Worm (Caenorhabditis elegans) whole organism, L1 larva: Measurements from ENCODE around the gene C26D10.3.
A peak's percentile ranks its signal among the peaks of the same experiment; 100 is the strongest.

Experiments
- Y116A8C.19 ChIP-seq: sonication (generic microtip); optimal IDR thresholded peaks from 2 replicates; lab custom pipeline; 2016; ENCODE audit warnings: missing compliant biosample characterization, missing genetic modification characterization, borderline replicate concordance
- alr-1 ChIP-seq: fragments of 200-800 bp; sonication (Bioruptor generic); optimal IDR thresholded peaks from 2 replicates; lab custom pipeline; 2018; ENCODE audit warnings: borderline replicate concordance, mild to moderate bottlenecking, missing genetic modification characterization, missing compliant biosample characterization
- blmp-1 ChIP-seq: fragments of 150-350 bp; optimal IDR thresholded peaks from 2 replicates; lab custom pipeline; 2014; ENCODE audit warnings: missing biosample characterization, missing genetic modification characterization
- ceh-63 ChIP-seq: fragments of 200-800 bp; sonication (Bioruptor generic); optimal IDR thresholded peaks from 2 replicates; lab custom pipeline; 2018; ENCODE audit warnings: mild to moderate bottlenecking, missing genetic modification characterization, missing compliant biosample characterization
- ceh-8 ChIP-seq: fragments of 200-800 bp; sonication (Bioruptor generic); optimal IDR thresholded peaks from 2 replicates; lab custom pipeline; 2018; ENCODE audit warnings: mild to moderate bottlenecking, missing genetic modification characterization, moderate library complexity, missing compliant biosample characterization
- ces-1 ChIP-seq: fragments of 150-350 bp; optimal IDR thresholded peaks from 2 replicates; lab custom pipeline; 2014; ENCODE audit warnings: missing biosample characterization, missing genetic modification reagents, missing genetic modification characterization
- dpl-1 ChIP-seq, 3 experiments: fragments of 150-350 bp in 2 of 3; sonication (generic microtip) in 1 of 3; optimal IDR thresholded peaks; 2 replicates each; lab custom pipeline; 2014 to 2017; ENCODE audit warnings: missing biosample characterization in 3 of 3, missing genetic modification characterization in 3 of 3, missing genetic modification reagents in 3 of 3
- efl-1 ChIP-seq, 4 experiments: fragments of 150-350 bp; optimal IDR thresholded peaks in 3 of 4; peaks in 1 of 4; 1 replicate in 1 of 4; 2 replicates in 3 of 4; lab custom pipeline; 2014; ENCODE audit warnings: missing biosample characterization in 2 of 4, missing genetic modification characterization in 2 of 4, missing genetic modification reagents in 2 of 4
- elt-3 ChIP-seq, 6 experiments: fragments of 150-350 bp in 1 of 6; sonication (generic microtip); optimal IDR thresholded peaks; 2 replicates each; lab custom pipeline; 2017 to 2018; ENCODE audit warnings: missing biosample characterization in 6 of 6, missing genetic modification characterization in 6 of 6, inconsistent platforms in 1 of 6
- fkh-10 ChIP-seq: sonication (generic microtip); optimal IDR thresholded peaks from 2 replicates; lab custom pipeline; 2017; ENCODE audit warnings: missing biosample characterization, missing genetic modification reagents, missing genetic modification characterization
- grh-1 ChIP-seq: fragments of 200-800 bp; sonication (Bioruptor generic); IDR thresholded peaks from 2 replicates; pipeline ENCODE4 v1.3.6; 2022; ENCODE audit warnings: missing genetic modification reagents, missing genetic modification characterization, missing compliant biosample characterization
- hlh-17 ChIP-seq: fragments of 200-800 bp; sonication (Bioruptor generic); optimal IDR thresholded peaks from 2 replicates; lab custom pipeline; 2018; ENCODE audit warnings: missing genetic modification characterization, mild to moderate bottlenecking, missing compliant biosample characterization, moderate library complexity, borderline replicate concordance
- hlh-4 ChIP-seq: sonication (generic microtip); optimal IDR thresholded peaks from 2 replicates; lab custom pipeline; 2016; ENCODE audit warnings: mild to moderate bottlenecking, missing genetic modification characterization, missing compliant biosample characterization
- hpl-2 ChIP-seq: fragments of 150-350 bp; optimal IDR thresholded peaks from 2 replicates; lab custom pipeline; 2014; ENCODE audit warnings: missing biosample characterization, missing genetic modification reagents, missing genetic modification characterization
- isw-1 ChIP-seq: fragments of 200-800 bp; sonication (Bioruptor generic); IDR thresholded peaks from 2 replicates; pipeline ENCODE4 v1.3.6; 2022; ENCODE audit warnings: missing genetic modification characterization, missing compliant biosample characterization
- jun-1 ChIP-seq: fragments of 150-350 bp; optimal IDR thresholded peaks from 2 replicates; lab custom pipeline; 2014; ENCODE audit warnings: missing biosample characterization, missing genetic modification reagents, missing genetic modification characterization
- lin-13 ChIP-seq: fragments of 150-350 bp; optimal IDR thresholded peaks from 2 replicates; lab custom pipeline; 2014; ENCODE audit warnings: missing biosample characterization, missing genetic modification reagents, missing genetic modification characterization
- lin-14 ChIP-seq: fragments of 200-800 bp; sonication (Bioruptor generic); optimal IDR thresholded peaks from 2 replicates; lab custom pipeline; 2018; ENCODE audit warnings: mild to moderate bottlenecking, missing genetic modification characterization, moderate library complexity, missing compliant biosample characterization
- lin-15B ChIP-seq: fragments of 150-350 bp; sonication (generic microtip); optimal IDR thresholded peaks from 3 replicates; lab custom pipeline; 2014; ENCODE audit warnings: missing biosample characterization, missing genetic modification characterization
- lin-35 ChIP-seq, 2 experiments: fragments of 150-350 bp; optimal IDR thresholded peaks; 2 replicates each; lab custom pipeline; 2014; ENCODE audit warnings: missing biosample characterization in 2 of 2, missing genetic modification characterization in 2 of 2, missing genetic modification reagents in 2 of 2
- mep-1 ChIP-seq: fragments of 150-350 bp; optimal IDR thresholded peaks from 2 replicates; lab custom pipeline; 2014; ENCODE audit warnings: missing biosample characterization, missing genetic modification characterization
- nhr-11 ChIP-seq: fragments of 150-350 bp; optimal IDR thresholded peaks from 2 replicates; lab custom pipeline; 2014; ENCODE audit warnings: missing biosample characterization, missing genetic modification characterization
- nhr-12 ChIP-seq: sonication (generic microtip); optimal IDR thresholded peaks from 2 replicates; lab custom pipeline; 2017; ENCODE audit warnings: missing biosample characterization, missing genetic modification characterization
- nhr-76 ChIP-seq: sonication (generic microtip); optimal IDR thresholded peaks from 2 replicates; lab custom pipeline; 2017; ENCODE audit warnings: missing biosample characterization, missing genetic modification characterization
- swsn-7 ChIP-seq: sonication (generic microtip); optimal IDR thresholded peaks from 2 replicates; lab custom pipeline; 2016; ENCODE audit warnings: missing genetic modification characterization, missing compliant biosample characterization
- tlp-1 ChIP-seq: fragments of 150-350 bp; optimal IDR thresholded peaks from 2 replicates; lab custom pipeline; 2014; ENCODE audit warnings: missing biosample characterization, missing genetic modification characterization
- unc-30 ChIP-seq: sonication (generic microtip); optimal IDR thresholded peaks from 2 replicates; lab custom pipeline; 2017; ENCODE audit warnings: missing biosample characterization, missing genetic modification characterization
- unc-86 ChIP-seq: sonication (generic microtip); optimal IDR thresholded peaks from 2 replicates; lab custom pipeline; 2016; ENCODE audit warnings: missing genetic modification characterization, missing compliant biosample characterization
- zip-4 ChIP-seq: fragments of 200-800 bp; sonication (Bioruptor generic); optimal IDR thresholded peaks from 2 replicates; lab custom pipeline; 2018; ENCODE audit warnings: mild to moderate bottlenecking, missing genetic modification characterization, moderate library complexity, missing compliant biosample characterization

C26D10.3 gene

ce11 chrII:8354233-8354750 is 29.1 kb downstream of the C26D10.3 start, which contains the start of gene C26D10.6:
Gene C26D10.6 (minus strand): TSS chrII:8354700.
- no peak for TF ChIP-seq elt-3 (tag; optimal IDR thresholded peaks at IDR 0.05; lab: Kevin White, UChicago)
- peak; percentile 32 for TF ChIP-seq lin-14 (GFP tag; lab: Kevin White, UChicago)
- TF ChIP-seq swsn-7 (tag; lab: Kevin White, UChicago): no peak
- no peak for TF ChIP-seq Y116A8C.19 (tag; lab: Kevin White, UChicago)
- TF ChIP-seq fkh-10: peak; percentile 11
- TF ChIP-seq zip-4: no peak
- no peak for TF ChIP-seq efl-1 (optimal IDR thresholded peaks at IDR 0.05; lab: Kevin White, UChicago)
- peak in 1 of 2 experiments; percentile 48 for TF ChIP-seq efl-1 (GFP tag; optimal IDR thresholded peaks at IDR 0.05 in 1 of 2; lab: Kevin White, UChicago)

- no peak for TF ChIP-seq hlh-4 (tag; lab: Kevin White, UChicago)
- no peak for TF ChIP-seq alr-1
- TF ChIP-seq lin-15B (tag; lab: Kevin White, UChicago): no peak
- TF ChIP-seq elt-3 (tag; optimal IDR thresholded peaks at IDR 0.05; lab: Kevin White, UChicago): no peak
- no peak for TF ChIP-seq nhr-76 (tag; lab: Kevin White, UChicago)
- no peak for TF ChIP-seq mep-1
- no peak for TF ChIP-seq ceh-63 (GFP tag; lab: Kevin White, UChicago)
- no peak for TF ChIP-seq lin-13 (GFP tag; lab: Kevin White, UChicago)
- no peak for TF ChIP-seq efl-1 (optimal IDR thresholded peaks at IDR 0.05; lab: Kevin White, UChicago)
- TF ChIP-seq efl-1 (GFP tag; optimal IDR thresholded peaks at IDR 0.05 in 1 of 2; lab: Kevin White, UChicago): no peak
- TF ChIP-seq ces-1: no peak
- no peak for TF ChIP-seq nhr-12
- TF ChIP-seq isw-1 (GFP tag; lab: Robert Waterston, UW): no peak
Observed at ce11 chrII:8358466-8358865, 33.3 kb downstream of the C26D10.3 start.

- peak; percentile 31 for TF ChIP-seq lin-14 (GFP tag; lab: Kevin White, UChicago)
- TF ChIP-seq efl-1 (optimal IDR thresholded peaks at IDR 0.05; lab: Kevin White, UChicago): no peak
- no peak for TF ChIP-seq efl-1 (GFP tag; optimal IDR thresholded peaks at IDR 0.05 in 1 of 2; lab: Kevin White, UChicago)
Observed at ce11 chrII:8359350-8359749, 34.2 kb downstream of the C26D10.3 start, which contains the start of gene col-77. Gene col-77 (minus strand): TSS chrII:8359381.

- TF ChIP-seq hlh-17 (GFP tag; lab: Kevin White, UChicago): no peak
- TF ChIP-seq grh-1 (GFP tag; lab: Robert Waterston, UW): no peak
- no peak for TF ChIP-seq lin-35 (GFP tag; optimal IDR thresholded peaks at IDR 0.05; lab: Kevin White, UChicago)
- no peak for TF ChIP-seq blmp-1 (tag; lab: Kevin White, UChicago)
- no peak for TF ChIP-seq jun-1 (tag; lab: Kevin White, UChicago)
- TF ChIP-seq hpl-2 (GFP tag; lab: Kevin White, UChicago): no peak
- no peak for TF ChIP-seq ceh-8 (GFP tag; lab: Kevin White, UChicago)
Observed at ce11 chrII:8360453-8360852, 35.3 kb downstream of the C26D10.3 start, which contains the start of gene M195.2. Gene M195.2 (plus strand): TSS chrII:8360753.

ce11 chrII:8369059-8369458 is 43.9 kb downstream of the C26D10.3 start, which contains the start of gene amt-3:
Gene amt-3 (minus strand): TSS chrII:8369159.
- TF ChIP-seq blmp-1 (tag; lab: Kevin White, UChicago) (no peak), unc-30 (tag; lab: Kevin White, UChicago) (no peak), unc-86 (tag; lab: Kevin White, UChicago) (no peak), dpl-1 (GFP tag; optimal IDR thresholded peaks at IDR 0.05; lab: Kevin White, UChicago) (no peak), fkh-10 (no peak), hpl-2 (GFP tag; lab: Kevin White, UChicago) (no peak), efl-1 (optimal IDR thresholded peaks at IDR 0.05; lab: Kevin White, UChicago) (no peak), efl-1 (GFP tag; optimal IDR thresholded peaks at IDR 0.05 in 1 of 2; lab: Kevin White, UChicago) (no peak), nhr-11 (no peak), lin-15B (tag; lab: Kevin White, UChicago) (no peak), nhr-76 (tag; lab: Kevin White, UChicago) (no peak), lin-13 (GFP tag; lab: Kevin White, UChicago) (no peak), tlp-1 (tag; lab: Kevin White, UChicago) (no peak)
